Fruit fly (Drosophila melanogaster) whole organism, embryonic: ENCODE measurements around the gene dib.

Experiments used
- Adf1 ChIP-seq: fragments of 200-800 bp; sonication (Bioruptor generic); IDR thresholded peaks from 2 replicates; pipeline ENCODE4 v1.3.6; 2022; ENCODE audit warnings: missing biosample characterization, missing genetic modification characterization
- CG10209 ChIP-seq: fragments of 200-800 bp; sonication (Bioruptor generic); optimal IDR thresholded peaks from 3 replicates; lab custom pipeline; 2017; ENCODE audit warnings: missing biosample characterization, mild to moderate bottlenecking, missing genetic modification characterization, missing genetic modification reagents
- CG10267 ChIP-seq: fragments of 200-800 bp; sonication (Bioruptor generic); optimal IDR thresholded peaks from 2 replicates; lab custom pipeline; 2018; ENCODE audit warnings: missing biosample characterization, mild to moderate bottlenecking, missing genetic modification characterization, moderate library complexity
- CG10366 ChIP-seq: fragments of 200-800 bp; sonication (Bioruptor generic); IDR thresholded peaks from 2 replicates; pipeline ENCODE4 v1.3.6; 2022; ENCODE audit warnings: missing biosample characterization, missing genetic modification characterization
- CG10979 ChIP-seq: fragments of 200-800 bp; sonication (Bioruptor generic); optimal IDR thresholded peaks from 2 replicates; lab custom pipeline; 2018; ENCODE audit warnings: missing biosample characterization, mild to moderate bottlenecking, missing genetic modification characterization, moderate library complexity
- CG11560 ChIP-seq: fragments of 200-800 bp; sonication (Bioruptor generic); IDR thresholded peaks from 3 replicates; pipeline ENCODE4 v1.3.6; 2022; ENCODE audit warnings: missing biosample characterization, missing genetic modification characterization
- CG11695 ChIP-seq: fragments of 200-800 bp; sonication (Bioruptor generic); IDR thresholded peaks from 3 replicates; pipeline ENCODE4 v1.3.6; 2022; ENCODE audit warnings: missing biosample characterization, missing genetic modification characterization
- CG11696 ChIP-seq: fragments of 200-800 bp; sonication (Bioruptor generic); IDR thresholded peaks from 2 replicates; pipeline ENCODE4 v1.3.6; 2022; ENCODE audit warnings: missing biosample characterization, missing genetic modification characterization
- CG15073 ChIP-seq: fragments of 200-800 bp; sonication (Bioruptor generic); optimal IDR thresholded peaks from 2 replicates; lab custom pipeline; 2016; ENCODE audit warnings: missing biosample characterization, missing genetic modification characterization
- CG18262 ChIP-seq: fragments of 200-800 bp; optimal IDR thresholded peaks from 3 replicates; lab custom pipeline; 2019; ENCODE audit warnings: missing biosample characterization, mild to moderate bottlenecking, missing genetic modification characterization, moderate library complexity
- CG18599 ChIP-seq: fragments of 200-800 bp; sonication (Bioruptor generic); optimal IDR thresholded peaks from 3 replicates; lab custom pipeline; 2017; ENCODE audit warnings: missing biosample characterization, missing genetic modification characterization, mild to moderate bottlenecking, moderate library complexity, missing genetic modification reagents
- CG18619 ChIP-seq: fragments of 200-800 bp; sonication (Bioruptor generic); optimal IDR thresholded peaks from 3 replicates; lab custom pipeline; 2017; ENCODE audit warnings: missing biosample characterization, mild to moderate bottlenecking, missing genetic modification characterization
- CG3281 ChIP-seq: fragments of 200-800 bp; sonication (Bioruptor generic); optimal IDR thresholded peaks from 3 replicates; lab custom pipeline; 2017; ENCODE audit warnings: missing biosample characterization, mild to moderate bottlenecking, missing genetic modification characterization
- CG3726 ChIP-seq: fragments of 200-800 bp; sonication (Bioruptor generic); IDR thresholded peaks from 3 replicates; pipeline ENCODE4, ENCODE4 v1.3.6; 2022; ENCODE audit warnings: missing biosample characterization, missing genetic modification characterization
- CG4360 ChIP-seq: fragments of 200-800 bp; sonication (Bioruptor generic); IDR thresholded peaks from 2 replicates; pipeline ENCODE4 v1.3.6; 2022; ENCODE audit warnings: missing biosample characterization, missing genetic modification characterization
- CG6854 ChIP-seq: fragments of 200-800 bp; sonication (Bioruptor generic); optimal IDR thresholded peaks from 3 replicates; lab custom pipeline; 2017; ENCODE audit warnings: missing biosample characterization, mild to moderate bottlenecking, missing genetic modification characterization
- CG9215 ChIP-seq: fragments of 200-800 bp; sonication (Bioruptor generic); IDR thresholded peaks from 2 replicates; pipeline ENCODE4 v1.3.6; 2022; ENCODE audit warnings: missing biosample characterization, missing genetic modification characterization
- CG9797 ChIP-seq: fragments of 200-800 bp; sonication (Bioruptor generic); optimal IDR thresholded peaks from 3 replicates; lab custom pipeline; 2018; ENCODE audit warnings: missing biosample characterization, mild to moderate bottlenecking, missing genetic modification characterization
- CG9876 ChIP-seq: fragments of 200-800 bp; sonication (Bioruptor generic); optimal IDR thresholded peaks from 2 replicates; lab custom pipeline; 2016; ENCODE audit warnings: missing biosample characterization, missing genetic modification characterization
- CoRest ChIP-seq: fragments of 200-800 bp; sonication (Bioruptor generic); optimal IDR thresholded peaks from 3 replicates; lab custom pipeline; 2018; ENCODE audit warnings: missing biosample characterization, mild to moderate bottlenecking, missing genetic modification characterization, moderate library complexity
- Doc3 ChIP-seq: fragments of 200-800 bp; sonication (Bioruptor generic); IDR thresholded peaks from 3 replicates; pipeline ENCODE4 v1.3.6; 2022; ENCODE audit warnings: missing biosample characterization, missing genetic modification characterization; ENCODE audit not compliant: partially characterized antibody
- Dp ChIP-seq: fragments of 200-800 bp; sonication (Bioruptor generic); optimal IDR thresholded peaks from 2 replicates; lab custom pipeline; 2018; ENCODE audit warnings: missing biosample characterization, mild to moderate bottlenecking, missing genetic modification characterization, moderate library complexity
- HHEX ChIP-seq: fragments of 200-800 bp; sonication (Bioruptor generic); optimal IDR thresholded peaks from 3 replicates; lab custom pipeline; 2017; ENCODE audit warnings: missing biosample characterization, mild to moderate bottlenecking, missing genetic modification characterization, missing genetic modification reagents
- Hmr ChIP-seq: fragments of 200-800 bp; sonication (Bioruptor generic); optimal IDR thresholded peaks from 3 replicates; lab custom pipeline; 2017; ENCODE audit warnings: mild to moderate bottlenecking, missing biosample characterization, missing genetic modification reagents, missing genetic modification characterization
- Hmx ChIP-seq: fragments of 200-800 bp; sonication (Bioruptor generic); optimal IDR thresholded peaks from 2 replicates; lab custom pipeline; 2016; ENCODE audit warnings: missing biosample characterization, missing genetic modification characterization
- NK7.1 ChIP-seq: fragments of 200-800 bp; sonication (Bioruptor generic); optimal IDR thresholded peaks from 3 replicates; lab custom pipeline; 2016; ENCODE audit warnings: missing biosample characterization, missing genetic modification characterization
- Nf-YA ChIP-seq: fragments of 200-800 bp; sonication (Bioruptor generic); IDR thresholded peaks from 2 replicates; pipeline ENCODE4 v1.3.6; 2022; ENCODE audit warnings: missing biosample characterization, missing genetic modification characterization
- Oaz ChIP-seq: fragments of 200-800 bp; sonication (Bioruptor generic); IDR thresholded peaks from 2 replicates; pipeline ENCODE4 v1.3.6; 2022; ENCODE audit warnings: missing biosample characterization, missing genetic modification characterization
- Side ChIP-seq: fragments of 200-800 bp; sonication (Bioruptor generic); optimal IDR thresholded peaks from 2 replicates; lab custom pipeline; 2016; ENCODE audit warnings: missing biosample characterization, missing genetic modification characterization
- Six4 ChIP-seq: fragments of 200-800 bp; sonication (Bioruptor generic); optimal IDR thresholded peaks from 2 replicates; lab custom pipeline; 2016; ENCODE audit warnings: missing biosample characterization, missing genetic modification characterization
- Sry-β ChIP-seq: fragments of 200-800 bp; sonication (Bioruptor generic); optimal IDR thresholded peaks from 2 replicates; lab custom pipeline; 2018; ENCODE audit warnings: missing biosample characterization, mild to moderate bottlenecking, missing genetic modification characterization, moderate library complexity
- Tbp ChIP-seq: fragments of >200 bp; optimal IDR thresholded peaks from 2 replicates; lab custom pipeline; 2018; ENCODE audit warnings: missing biosample characterization, missing genetic modification characterization
- ash1 ChIP-seq: fragments of 200-800 bp; sonication (Bioruptor generic); optimal IDR thresholded peaks from 2 replicates; lab custom pipeline; 2018; ENCODE audit warnings: missing biosample characterization, mild to moderate bottlenecking, missing genetic modification characterization
- dan ChIP-seq: fragments of 200-800 bp; sonication (Bioruptor generic); IDR thresholded peaks from 2 replicates; pipeline ENCODE4 v1.3.6; 2022; ENCODE audit warnings: missing biosample characterization, missing genetic modification characterization
- dmrt11E ChIP-seq: fragments of 200-800 bp; sonication (Bioruptor generic); optimal IDR thresholded peaks from 3 replicates; lab custom pipeline; 2018; ENCODE audit warnings: missing biosample characterization, mild to moderate bottlenecking, missing genetic modification characterization, moderate library complexity
- esg ChIP-seq: fragments of 200-800 bp; sonication (Bioruptor generic); conservative IDR thresholded peaks from 2 replicates; pipeline ENCODE4 v1.3.6; 2022; ENCODE audit warnings: missing biosample characterization, missing genetic modification characterization
- exex ChIP-seq: fragments of 200-800 bp; sonication (Bioruptor generic); optimal IDR thresholded peaks from 4 replicates; lab custom pipeline; 2018; ENCODE audit warnings: missing biosample characterization, mild to moderate bottlenecking, missing genetic modification characterization, moderate library complexity
- gcm2 ChIP-seq: fragments of 200-800 bp; sonication (Bioruptor generic); optimal IDR thresholded peaks from 2 replicates; lab custom pipeline; 2016; ENCODE audit warnings: missing biosample characterization, missing genetic modification characterization
- hbn ChIP-seq: fragments of 200-800 bp; sonication (Bioruptor generic); IDR thresholded peaks from 2 replicates; pipeline ENCODE4 v1.3.6; 2022; ENCODE audit warnings: missing biosample characterization, missing genetic modification characterization; ENCODE audit not compliant: partially characterized antibody
- hth ChIP-seq: fragments of >200 bp; optimal IDR thresholded peaks from 2 replicates; lab custom pipeline; 2017; ENCODE audit warnings: inconsistent platforms
- knrl ChIP-seq: fragments of 200-800 bp; sonication (Bioruptor generic); IDR thresholded peaks from 3 replicates; pipeline ENCODE4 v1.3.6; 2022; ENCODE audit warnings: missing biosample characterization, missing genetic modification characterization; ENCODE audit not compliant: partially characterized antibody
- lmd ChIP-seq: fragments of 200-800 bp; sonication (Bioruptor generic); IDR thresholded peaks from 2 replicates; pipeline ENCODE4 v1.3.6; 2022; ENCODE audit warnings: missing biosample characterization, missing genetic modification characterization
- nerfin-2 ChIP-seq: fragments of 200-800 bp; sonication (Bioruptor generic); IDR thresholded peaks from 2 replicates; pipeline ENCODE4 v1.3.6; 2022; ENCODE audit warnings: missing biosample characterization, missing genetic modification characterization; ENCODE audit not compliant: partially characterized antibody
- pho ChIP-seq: fragments of 200-800 bp; sonication (Bioruptor generic); optimal IDR thresholded peaks from 2 replicates; lab custom pipeline; 2016; ENCODE audit warnings: missing biosample characterization, missing genetic modification characterization
- psq ChIP-seq: fragments of 200-800 bp; sonication (Bioruptor generic); optimal IDR thresholded peaks from 2 replicates; lab custom pipeline; 2017; ENCODE audit warnings: missing biosample characterization, missing genetic modification characterization
- pum ChIP-seq: fragments of 200-800 bp; sonication (Bioruptor generic); optimal IDR thresholded peaks from 2 replicates; lab custom pipeline; 2016; ENCODE audit warnings: missing biosample characterization, missing genetic modification characterization
- ssp ChIP-seq: fragments of 200-800 bp; sonication (Bioruptor generic); IDR thresholded peaks from 2 replicates; pipeline ENCODE4 v1.3.6; 2022; ENCODE audit warnings: missing biosample characterization, missing genetic modification characterization
- tup ChIP-seq: fragments of 200-800 bp; sonication (Bioruptor generic); optimal IDR thresholded peaks from 2 replicates; lab custom pipeline; 2016; ENCODE audit warnings: missing biosample characterization, mild to moderate bottlenecking, missing genetic modification characterization, moderate library complexity
- twi ChIP-seq: fragments of 200-800 bp; optimal IDR thresholded peaks from 2 replicates; lab custom pipeline; 2019; ENCODE audit warnings: missing biosample characterization, mild to moderate bottlenecking, missing genetic modification characterization, moderate library complexity
- usp ChIP-seq: fragments of >200 bp; optimal IDR thresholded peaks from 2 replicates; lab custom pipeline; 2017; ENCODE audit warnings: missing biosample characterization, missing genetic modification characterization
- vfl ChIP-seq: fragments of 200-800 bp; sonication (Bioruptor generic); optimal IDR thresholded peaks from 2 replicates; lab custom pipeline; 2016; ENCODE audit warnings: missing biosample characterization, missing genetic modification characterization

Gene dib

dm6 chr3L:4016754-4017153 is 45.3 kb upstream of the dib start (continued):
- TF ChIP-seq CG9876 (no peak), ash1 (GFP tag; lab: Kevin White, UChicago) (no peak), gcm2 (GFP tag; lab: Kevin White, UChicago) (no peak), Six4 (peak; percentile 63), CG11696 (GFP tag; lab: Robert Waterston, UW) (0 out of 2 replicates have a peak, but pooled peaks have one; percentile 38), esg (GFP tag; lab: Robert Waterston, UW) (peak; percentile 60; the same call in 1 of the 2 replicates), Hmr (GFP tag; lab: Kevin White, UChicago) (no peak), hth (lab: Kevin White, UChicago) (no peak), CG18599 (GFP tag; lab: Kevin White, UChicago) (no peak), CG18619 (GFP tag; lab: Kevin White, UChicago) (peak; percentile 35), CG18262 (tag; lab: Kevin White, UChicago) (peak; percentile 77), CG10209 (GFP tag; lab: Kevin White, UChicago) (peak; percentile 47), Nf-YA (GFP tag; lab: Robert Waterston, UW) (peak; percentile 61), Doc3 (GFP tag; lab: Robert Waterston, UW) (no peak), tup (GFP tag; lab: Kevin White, UChicago) (peak; percentile 1), Side (peak; percentile 45), vfl (no peak), Dp (GFP tag; lab: Kevin White, UChicago) (no peak), CG6854 (GFP tag; lab: Kevin White, UChicago) (no peak), knrl (GFP tag; lab: Robert Waterston, UW) (no peak), CG10267 (tag; lab: Kevin White, UChicago) (peak; percentile 58), CG4360 (GFP tag; lab: Robert Waterston, UW) (0 out of 2 replicates have a peak, but pooled peaks have one; percentile 35), dan (GFP tag; lab: Robert Waterston, UW) (peak; percentile 78), Adf1 (GFP tag; lab: Robert Waterston, UW) (no peak), hbn (no peak), Tbp (GFP tag; lab: Kevin White, UChicago) (no peak), CG11695 (GFP tag; lab: Robert Waterston, UW) (peak; percentile 56; the same call in 2 of the 3 replicates), lmd (GFP tag; lab: Robert Waterston, UW) (peak; percentile 71), CG9215 (GFP tag; lab: Robert Waterston, UW) (no peak), ssp (GFP tag; lab: Robert Waterston, UW) (peak; percentile 53), twi (tag; lab: Kevin White, UChicago) (peak; percentile 54), Oaz (GFP tag; lab: Robert Waterston, UW) (no peak), CoRest (tag; lab: Kevin White, UChicago) (peak; percentile 67), usp (GFP tag; lab: Kevin White, UChicago) (no peak), HHEX (peak; percentile 35), Sry-β (GFP tag; lab: Kevin White, UChicago) (no peak), pho (GFP tag; lab: Kevin White, UChicago) (no peak), CG15073 (GFP tag; lab: Kevin White, UChicago) (no peak), exex (no peak), Hmx (GFP tag; lab: Kevin White, UChicago) (no peak), NK7.1 (GFP tag; lab: Kevin White, UChicago) (no peak), pum (GFP tag; lab: Kevin White, UChicago) (peak; percentile 79), nerfin-2 (no peak), psq (no peak), dmrt11E (peak; percentile 88), CG9797 (GFP tag; lab: Kevin White, UChicago) (no peak), CG3726 (GFP tag; lab: Robert Waterston, UW) (peak; percentile 60; the same call in 2 of the 3 replicates), CG10979 (tag; lab: Kevin White, UChicago) (peak; percentile 79), CG11560 (peak; percentile 34; the same call in 1 of the 3 replicates), CG3281 (GFP tag; lab: Kevin White, UChicago) (no peak), CG10366 (peak; percentile 66)
